Fruit fly (Drosophila melanogaster) whole organism, embryonic: ENCODE results near the gene Mkp3.
A peak's percentile ranks its signal among the peaks of the same experiment; 100 is the strongest.

Experiments
- CG11247 ChIP-seq: fragments of 200-800 bp; sonication (Bioruptor generic); IDR thresholded peaks from 2 replicates; pipeline ENCODE4 v1.3.6; 2022; ENCODE audit warnings: missing biosample characterization, missing genetic modification characterization
- Dbx ChIP-seq: fragments of 200-800 bp; sonication (Bioruptor generic); IDR thresholded peaks from 3 replicates; pipeline ENCODE4 v1.3.6; 2022; ENCODE audit warnings: missing biosample characterization, missing genetic modification characterization
- Hmr ChIP-seq: fragments of 200-800 bp; sonication (Bioruptor generic); optimal IDR thresholded peaks from 3 replicates; lab custom pipeline; 2017; ENCODE audit warnings: mild to moderate bottlenecking, missing biosample characterization, missing genetic modification reagents, missing genetic modification characterization
- Rfx ChIP-seq: fragments of 200-800 bp; sonication (Bioruptor generic); IDR thresholded peaks from 2 replicates; pipeline ENCODE4 v1.3.6; 2022; ENCODE audit warnings: missing biosample characterization, missing genetic modification characterization
- Six4 ChIP-seq: fragments of 200-800 bp; sonication (Bioruptor generic); optimal IDR thresholded peaks from 2 replicates; lab custom pipeline; 2016; ENCODE audit warnings: missing biosample characterization, missing genetic modification characterization
- exex ChIP-seq: fragments of 200-800 bp; sonication (Bioruptor generic); optimal IDR thresholded peaks from 4 replicates; lab custom pipeline; 2018; ENCODE audit warnings: missing biosample characterization, mild to moderate bottlenecking, missing genetic modification characterization, moderate library complexity
- hth ChIP-seq: fragments of >200 bp; optimal IDR thresholded peaks from 2 replicates; lab custom pipeline; 2017; ENCODE audit warnings: inconsistent platforms
- sob ChIP-seq: fragments of 200-800 bp; sonication (Bioruptor generic); IDR thresholded peaks from 2 replicates; pipeline ENCODE4 v1.3.6; 2022; ENCODE audit warnings: missing biosample characterization, missing genetic modification characterization

DNA sequence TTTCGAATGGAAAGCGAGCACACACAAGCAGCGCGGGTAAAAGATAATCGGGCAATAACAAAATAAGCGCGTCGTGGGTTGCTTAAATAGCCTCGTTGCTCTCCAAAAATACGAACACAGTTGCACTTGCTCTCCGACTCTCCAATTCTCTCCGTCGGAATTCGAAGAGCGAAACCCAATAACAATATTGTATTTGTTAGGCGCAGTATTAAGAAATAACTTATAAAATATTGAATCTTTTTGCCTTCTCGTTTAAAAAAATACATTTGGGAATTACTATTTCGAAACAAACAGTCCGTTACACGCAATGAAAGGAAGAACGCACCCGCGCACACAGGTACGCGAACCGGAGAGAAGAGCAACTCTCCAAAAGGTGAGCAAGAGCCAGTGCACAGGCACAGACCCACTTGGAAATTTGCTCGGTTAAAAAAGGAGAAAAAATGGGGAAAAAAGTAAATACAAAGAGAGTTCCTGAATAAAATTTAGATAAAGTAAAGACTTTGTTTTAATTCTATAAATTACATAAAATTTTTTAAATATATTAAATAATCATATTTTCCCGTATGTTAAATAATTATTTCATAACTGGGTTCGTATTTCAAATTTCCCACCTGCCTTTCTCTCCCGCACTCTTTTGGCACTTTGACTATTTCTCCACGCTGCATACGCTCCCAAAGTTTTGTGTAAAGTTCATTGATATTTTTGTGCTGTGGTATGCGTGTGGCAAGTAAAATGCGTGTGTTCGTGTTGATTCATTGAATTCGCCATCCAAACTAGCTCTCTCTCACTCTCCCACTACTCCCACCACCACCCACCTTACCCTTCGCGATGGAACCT, at the start of gene Mkp3:
- TF ChIP-seq Rfx (GFP tag; lab: Robert Waterston, UW): peak; percentile 92
- TF ChIP-seq Hmr (GFP tag; lab: Kevin White, UChicago): peak; percentile 97
- peak; percentile 82 for TF ChIP-seq CG11247 (GFP tag; lab: Robert Waterston, UW)
- TF ChIP-seq Dbx (GFP tag; lab: Robert Waterston, UW): peak; percentile 87
- peak; percentile 90 for TF ChIP-seq sob (GFP tag; lab: Robert Waterston, UW)
- peak; percentile 63 for TF ChIP-seq exex (tag; lab: Kevin White, UChicago)
- peak; percentile 78 for TF ChIP-seq Six4
- TF ChIP-seq hth (lab: Kevin White, UChicago): no peak
